Worm (Caenorhabditis elegans) whole organism, early embryonic: ENCODE results near the gene rps-3.

Experiments used
- B0310.2 ChIP-seq: sonication (generic microtip); optimal IDR thresholded peaks from 2 replicates; lab custom pipeline; 2016; ENCODE audit warnings: mild to moderate bottlenecking, missing genetic modification characterization, missing compliant biosample characterization
- F13C5.2 ChIP-seq: sonication (generic microtip); optimal IDR thresholded peaks from 2 replicates; lab custom pipeline; 2017; ENCODE audit warnings: mild to moderate bottlenecking, missing genetic modification characterization, inconsistent platforms, missing compliant biosample characterization
- aly-1 ChIP-seq: sonication (generic microtip); optimal IDR thresholded peaks from 2 replicates; lab custom pipeline; 2016; ENCODE audit warnings: missing genetic modification characterization, missing compliant biosample characterization
- ama-1 ChIP-seq: fragments of 150-350 bp; optimal IDR thresholded peaks from 2 replicates; lab custom pipeline; 2014
- ceh-13 ChIP-seq: fragments of 200-800 bp; sonication (Bioruptor generic); optimal IDR thresholded peaks from 2 replicates; lab custom pipeline; 2018; ENCODE audit warnings: mild to moderate bottlenecking, missing genetic modification characterization, missing compliant biosample characterization
- ceh-36 ChIP-seq: sonication (generic microtip); optimal IDR thresholded peaks from 2 replicates; lab custom pipeline; 2016; ENCODE audit warnings: missing genetic modification characterization, inconsistent platforms, missing compliant biosample characterization
- ets-7 ChIP-seq: sonication (generic microtip); optimal IDR thresholded peaks from 2 replicates; lab custom pipeline; 2016; ENCODE audit warnings: missing genotype, missing genetic modification characterization, missing compliant biosample characterization
- flt-1 ChIP-seq: fragments of 200-800 bp; sonication (Bioruptor generic); IDR thresholded peaks from 2 replicates; pipeline ENCODE4 v1.3.6; 2022; ENCODE audit warnings: missing genetic modification characterization, missing compliant biosample characterization
- hmbx-1 ChIP-seq: sonication (generic microtip); optimal IDR thresholded peaks from 2 replicates; lab custom pipeline; 2016; ENCODE audit warnings: mild to moderate bottlenecking, missing genetic modification characterization, missing compliant biosample characterization
- hmg-4 ChIP-seq: fragments of 200-800 bp; sonication (Bioruptor generic); optimal IDR thresholded peaks from 2 replicates; lab custom pipeline; 2018; ENCODE audit warnings: mild to moderate bottlenecking, missing genetic modification characterization, missing compliant biosample characterization
- hnd-1 ChIP-seq: sonication (generic microtip); optimal IDR thresholded peaks from 2 replicates; lab custom pipeline; 2016; ENCODE audit warnings: missing genetic modification characterization, missing compliant biosample characterization
- pes-1 ChIP-seq: fragments of 200-800 bp; sonication (Bioruptor generic); IDR thresholded peaks from 2 replicates; pipeline ENCODE4 v1.3.6; 2022; ENCODE audit warnings: missing genetic modification reagents, missing genetic modification characterization, missing compliant biosample characterization
- scrt-1 ChIP-seq: fragments of 200-800 bp; sonication (Bioruptor generic); IDR thresholded peaks from 2 replicates; pipeline ENCODE4 v1.3.6; 2022; ENCODE audit warnings: missing genetic modification characterization, missing compliant biosample characterization
- sea-1 ChIP-seq: fragments of 200-800 bp; sonication (Bioruptor generic); conservative IDR thresholded peaks from 2 replicates; pipeline ENCODE4 v1.3.6; 2022; ENCODE audit warnings: missing genetic modification characterization, missing compliant biosample characterization
- tbx-11 ChIP-seq: fragments of 200-800 bp; sonication (Bioruptor generic); IDR thresholded peaks from 2 replicates; pipeline ENCODE4 v1.3.6; 2022; ENCODE audit warnings: missing genetic modification characterization, missing compliant biosample characterization
- tbx-37 ChIP-seq: fragments of 200-800 bp; sonication (Bioruptor generic); conservative IDR thresholded peaks from 2 replicates; pipeline ENCODE4 v1.3.6; 2022; ENCODE audit warnings: missing genetic modification reagents, missing genetic modification characterization, missing compliant biosample characterization
- tra-4 ChIP-seq: sonication (generic microtip); optimal IDR thresholded peaks from 2 replicates; lab custom pipeline; 2017; ENCODE audit warnings: missing genetic modification characterization, missing compliant biosample characterization

rps-3 gene

DNA sequence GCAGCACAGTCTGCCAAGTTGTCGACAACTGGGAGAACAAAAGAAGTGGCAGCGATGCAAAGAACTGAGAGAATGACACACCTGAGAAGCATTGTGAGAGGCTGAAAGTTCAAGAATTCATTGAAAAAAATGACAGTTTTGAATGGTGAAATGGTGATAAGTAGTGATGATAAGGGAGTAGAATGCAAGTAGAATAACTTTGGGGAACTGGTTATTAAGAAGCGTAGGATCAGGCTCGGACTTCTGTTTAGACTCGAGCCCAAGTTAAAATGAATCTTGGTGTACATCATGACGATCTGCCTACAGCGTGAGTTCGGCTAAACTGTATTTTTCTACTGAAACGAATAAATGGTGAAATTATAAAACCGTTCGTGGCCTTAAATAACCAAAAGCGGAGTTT, 28.0 kb upstream of the rps-3 start, which contains the start of gene F42A10.7:
TSS of gene F42A10.7 (minus strand) at position 101 of the 400 bp plus-strand sequence.
- no peak for TF ChIP-seq F13C5.2 (tag; lab: Kevin White, UChicago)
- TF ChIP-seq aly-1 (tag; lab: Kevin White, UChicago) = no peak
- no peak for TF ChIP-seq tbx-11 (GFP tag; lab: Robert Waterston, UW)
- TF ChIP-seq tbx-37 (GFP tag; lab: Robert Waterston, UW) = no peak
- no peak for TF ChIP-seq pes-1
- TF ChIP-seq sea-1 (GFP tag; lab: Robert Waterston, UW) = no peak
- no peak for TF ChIP-seq ceh-36 (tag; lab: Kevin White, UChicago)
- no peak for TF ChIP-seq ama-1 (lab: Kevin White, UChicago)
- no peak for TF ChIP-seq hmg-4 (GFP tag; lab: Kevin White, UChicago)
- no peak for TF ChIP-seq scrt-1 (GFP tag; lab: Robert Waterston, UW)
- no peak for TF ChIP-seq tra-4 (tag; lab: Kevin White, UChicago)
- TF ChIP-seq ets-7 (tag; lab: Kevin White, UChicago) = no peak
- TF ChIP-seq ceh-13 (GFP tag; lab: Kevin White, UChicago) = no peak
- TF ChIP-seq flt-1 (GFP tag; lab: Robert Waterston, UW) = no peak
- no peak for TF ChIP-seq hnd-1
- no peak for TF ChIP-seq B0310.2 (tag; lab: Kevin White, UChicago)
- no peak for TF ChIP-seq hmbx-1 (tag; lab: Kevin White, UChicago)

DNA sequence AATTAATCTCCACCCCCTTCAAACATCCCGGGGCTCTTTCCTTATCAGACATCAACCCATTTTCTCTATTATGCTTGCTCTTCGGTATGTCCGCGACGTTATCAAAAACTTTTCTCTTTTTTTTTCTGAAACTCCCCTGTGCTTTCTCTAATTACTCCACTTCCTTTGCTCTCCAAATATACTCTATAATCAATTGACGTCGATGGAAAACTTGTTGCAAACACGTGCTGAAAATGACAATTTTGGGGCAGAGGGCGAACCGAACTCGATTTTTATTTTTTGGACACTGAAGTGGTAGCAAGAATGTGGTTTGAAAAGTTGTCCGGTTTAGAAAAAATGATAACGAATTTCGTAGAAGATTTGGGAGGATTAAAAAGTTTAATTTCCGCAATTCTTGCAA, 27.5 kb upstream of the rps-3 start:
- TF ChIP-seq F13C5.2 (tag; lab: Kevin White, UChicago) (no peak), ama-1 (lab: Kevin White, UChicago) (no peak), tbx-11 (GFP tag; lab: Robert Waterston, UW) (no peak), tra-4 (tag; lab: Kevin White, UChicago) (no peak), pes-1 (no peak), ceh-13 (GFP tag; lab: Kevin White, UChicago) (no peak), B0310.2 (tag; lab: Kevin White, UChicago) (no peak), ceh-36 (tag; lab: Kevin White, UChicago) (no peak), sea-1 (GFP tag; lab: Robert Waterston, UW) (no peak), flt-1 (GFP tag; lab: Robert Waterston, UW) (no peak), ets-7 (tag; lab: Kevin White, UChicago) (no peak), aly-1 (tag; lab: Kevin White, UChicago) (no peak), hmbx-1 (tag; lab: Kevin White, UChicago) (no peak)

DNA sequence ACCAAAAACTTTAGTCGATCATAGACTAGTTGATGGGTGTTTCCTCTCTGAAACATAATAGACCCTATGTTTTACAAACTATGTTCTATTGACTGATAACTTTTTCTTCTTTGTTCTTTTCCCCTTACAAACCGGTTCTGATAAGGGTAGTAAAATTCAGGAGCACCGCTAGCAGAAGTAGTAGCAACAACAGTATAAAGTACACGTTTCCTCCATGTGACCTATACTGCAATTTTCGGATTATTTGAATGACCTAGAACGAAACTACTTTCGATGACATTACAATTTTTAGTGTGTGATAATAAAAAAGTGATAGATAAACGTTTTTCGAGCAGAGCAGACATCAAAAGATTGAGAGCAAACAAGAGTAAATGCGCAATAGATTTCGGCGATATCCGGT, 26.3 kb upstream of the rps-3 start:
- no peak for TF ChIP-seq B0310.2 (tag; lab: Kevin White, UChicago)
- no peak for TF ChIP-seq hnd-1
- TF ChIP-seq flt-1 (GFP tag; lab: Robert Waterston, UW) = no peak
- no peak for TF ChIP-seq ceh-13 (GFP tag; lab: Kevin White, UChicago)
- TF ChIP-seq hmg-4 (GFP tag; lab: Kevin White, UChicago) = no peak
- TF ChIP-seq tbx-11 (GFP tag; lab: Robert Waterston, UW) = no peak
- no peak for TF ChIP-seq aly-1 (tag; lab: Kevin White, UChicago)
- TF ChIP-seq ceh-36 (tag; lab: Kevin White, UChicago) = no peak
- no peak for TF ChIP-seq pes-1
- no peak for TF ChIP-seq sea-1 (GFP tag; lab: Robert Waterston, UW)
- no peak for TF ChIP-seq tbx-37 (GFP tag; lab: Robert Waterston, UW)
- TF ChIP-seq hmbx-1 (tag; lab: Kevin White, UChicago) = no peak
- no peak for TF ChIP-seq F13C5.2 (tag; lab: Kevin White, UChicago)
- no peak for TF ChIP-seq ets-7 (tag; lab: Kevin White, UChicago)
- no peak for TF ChIP-seq scrt-1 (GFP tag; lab: Robert Waterston, UW)
- TF ChIP-seq tra-4 (tag; lab: Kevin White, UChicago) = no peak
- no peak for TF ChIP-seq ama-1 (lab: Kevin White, UChicago)

DNA sequence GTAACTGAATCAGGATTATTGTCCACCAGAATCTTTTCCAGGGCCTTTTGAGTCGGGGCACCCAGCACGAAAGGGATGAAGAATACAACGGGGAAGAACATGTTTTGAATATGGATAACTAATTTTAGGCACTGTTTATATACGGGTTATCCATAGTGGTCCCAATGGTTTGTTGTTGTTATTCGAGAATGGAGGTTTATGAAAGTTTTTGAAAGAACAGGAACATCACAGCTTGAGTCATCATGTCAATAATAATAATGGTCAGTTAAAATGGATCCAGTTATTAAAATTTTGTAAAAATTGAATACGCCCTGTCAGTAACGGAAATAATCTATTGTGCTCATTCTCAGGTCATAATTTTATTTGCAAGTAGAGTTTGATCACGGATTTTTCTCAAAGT, 23.5 kb upstream of the rps-3 start, which contains the start of gene nas-28:
TSS of gene nas-28 (minus strand) at position 101 of the 400 bp plus-strand sequence.
- TF ChIP-seq B0310.2 (tag; lab: Kevin White, UChicago) (no peak), ama-1 (lab: Kevin White, UChicago) (no peak), scrt-1 (GFP tag; lab: Robert Waterston, UW) (no peak), ceh-13 (GFP tag; lab: Kevin White, UChicago) (no peak), ceh-36 (tag; lab: Kevin White, UChicago) (no peak), aly-1 (tag; lab: Kevin White, UChicago) (no peak), hmbx-1 (tag; lab: Kevin White, UChicago) (no peak), ets-7 (tag; lab: Kevin White, UChicago) (no peak), F13C5.2 (tag; lab: Kevin White, UChicago) (no peak), pes-1 (no peak), flt-1 (GFP tag; lab: Robert Waterston, UW) (no peak)

DNA sequence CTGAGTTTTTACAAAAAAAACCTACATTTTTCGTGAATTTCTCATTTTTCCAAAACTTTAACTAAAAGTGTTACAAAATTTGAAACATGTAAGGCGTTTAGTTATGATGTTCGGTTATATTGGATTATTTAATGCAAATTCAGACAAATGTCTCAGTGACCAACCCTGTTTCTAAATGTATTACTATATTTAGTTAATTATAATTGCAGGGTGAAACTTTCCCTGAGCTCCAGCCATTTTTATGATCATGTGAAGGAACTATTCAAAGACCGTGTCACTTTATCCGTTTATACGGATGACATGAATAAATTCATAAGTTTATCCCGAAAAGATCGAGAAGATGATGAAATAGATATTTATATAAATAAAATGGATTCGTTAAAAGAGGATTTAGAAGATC, 15.8 kb upstream of the rps-3 start, which contains the start of gene C23G10.5:
TSS of gene C23G10.5 (plus strand) at position 301 of the 400 bp plus-strand sequence.
- no peak for TF ChIP-seq tra-4 (tag; lab: Kevin White, UChicago)
- TF ChIP-seq tbx-11 (GFP tag; lab: Robert Waterston, UW) = no peak
- TF ChIP-seq hmg-4 (GFP tag; lab: Kevin White, UChicago) = no peak
- no peak for TF ChIP-seq scrt-1 (GFP tag; lab: Robert Waterston, UW)
- TF ChIP-seq F13C5.2 (tag; lab: Kevin White, UChicago) = no peak
- TF ChIP-seq ets-7 (tag; lab: Kevin White, UChicago) = no peak
- TF ChIP-seq sea-1 (GFP tag; lab: Robert Waterston, UW) = no peak
- TF ChIP-seq B0310.2 (tag; lab: Kevin White, UChicago) = no peak
- TF ChIP-seq flt-1 (GFP tag; lab: Robert Waterston, UW) = no peak
- TF ChIP-seq pes-1 = no peak

DNA sequence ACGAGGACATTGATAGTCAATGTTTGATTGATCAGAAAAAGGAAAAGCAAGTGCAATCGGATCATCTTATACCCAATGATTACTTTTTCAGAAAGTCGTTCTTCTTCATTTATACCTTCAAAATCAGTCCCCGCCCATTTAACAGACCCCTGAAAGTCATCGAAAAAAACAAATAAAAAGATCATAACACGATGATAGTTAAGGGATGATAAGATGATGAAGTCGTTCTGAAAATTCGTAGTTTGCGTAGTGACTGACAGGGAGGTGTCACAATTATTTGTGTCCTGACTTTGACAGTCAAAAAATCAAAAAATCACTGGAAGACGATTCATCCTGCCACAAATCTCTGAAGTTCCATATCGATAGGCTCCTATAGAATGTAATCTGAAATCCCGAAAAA, 12.1 kb upstream of the rps-3 start, which contains the start of gene ugt-66:
TSS of gene ugt-66 (minus strand) at position 101 of the 400 bp plus-strand sequence.
- TF ChIP-seq scrt-1 (GFP tag; lab: Robert Waterston, UW) = no peak
- TF ChIP-seq ets-7 (tag; lab: Kevin White, UChicago) = no peak
- no peak for TF ChIP-seq sea-1 (GFP tag; lab: Robert Waterston, UW)
- TF ChIP-seq ceh-36 (tag; lab: Kevin White, UChicago) = no peak
- no peak for TF ChIP-seq F13C5.2 (tag; lab: Kevin White, UChicago)
- TF ChIP-seq tbx-37 (GFP tag; lab: Robert Waterston, UW) = no peak
- no peak for TF ChIP-seq hmbx-1 (tag; lab: Kevin White, UChicago)
- TF ChIP-seq hnd-1 = no peak
- no peak for TF ChIP-seq flt-1 (GFP tag; lab: Robert Waterston, UW)
- no peak for TF ChIP-seq tra-4 (tag; lab: Kevin White, UChicago)
- no peak for TF ChIP-seq ceh-13 (GFP tag; lab: Kevin White, UChicago)
- TF ChIP-seq ama-1 (lab: Kevin White, UChicago) = no peak
- TF ChIP-seq pes-1 = no peak
- TF ChIP-seq tbx-11 (GFP tag; lab: Robert Waterston, UW) = no peak
- TF ChIP-seq aly-1 (tag; lab: Kevin White, UChicago) = no peak
